Worm (Caenorhabditis elegans): Measurements from ENCODE around the gene asp-19.

DNA sequence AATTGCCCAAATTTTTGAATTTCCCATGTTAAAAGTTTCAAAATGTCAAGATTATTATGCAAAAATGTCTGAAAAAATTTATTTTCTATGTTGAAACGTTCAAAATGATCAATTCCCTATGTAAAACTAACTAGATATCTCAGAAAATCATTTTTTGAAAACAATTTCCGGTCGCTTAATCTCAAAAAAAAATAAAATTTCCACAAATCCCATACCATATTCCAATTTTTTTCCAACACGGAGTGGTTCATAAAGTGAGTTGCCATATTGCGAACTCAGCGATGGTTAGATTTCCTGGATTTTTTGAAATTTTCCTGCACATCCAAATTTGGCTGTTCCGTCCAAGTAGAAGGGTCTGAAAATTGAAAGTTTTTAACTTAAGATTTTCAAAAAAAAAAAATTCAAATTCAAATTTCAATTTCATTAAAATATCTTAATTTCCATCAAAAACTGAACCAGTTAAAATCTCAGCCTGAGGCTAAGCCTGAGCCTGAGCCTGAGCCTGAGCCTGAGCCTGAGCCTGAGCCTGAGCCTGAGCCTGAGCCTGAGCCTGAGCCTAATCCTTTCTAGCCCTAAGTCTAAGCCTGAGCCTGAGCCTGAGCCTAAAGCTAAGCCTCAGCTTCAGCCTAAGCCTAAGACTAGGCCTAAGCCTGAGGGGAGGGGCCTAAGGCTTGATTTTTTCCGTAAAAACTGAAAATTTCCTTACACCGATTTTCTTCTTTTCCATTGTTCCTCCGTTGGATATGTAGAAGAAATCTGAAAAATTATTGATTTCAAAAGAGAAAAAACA, 6.5 kb downstream of the asp-19 start:
- no peak for TF ChIP-seq W03F9.2 (tag; optimal IDR thresholded peaks at IDR 0.05)
- TF ChIP-seq him-1 (tag; optimal IDR thresholded peaks at IDR 0.05) = no peak
- TF ChIP-seq dao-5 (tag; optimal IDR thresholded peaks at IDR 0.05) = no peak

Data from whole organism, L4/young adult.